Fruit fly (Drosophila melanogaster): ENCODE measurements around the gene lft.
A peak's percentile ranks its signal among the peaks of the same experiment; 100 is the strongest.

lft gene

dm6 chr2L:10339212-10339721 is 25.0 kb upstream of the lft start, which contains the start of gene SamDC (continued):
- TF ChIP-seq gsb (GFP tag; IDR thresholded peaks at IDR 0.05), result no peak
- peak; percentile 26 for TF ChIP-seq CG3281 (GFP tag; optimal IDR thresholded peaks at IDR 0.05)
- TF ChIP-seq CG12071 (GFP tag; optimal IDR thresholded peaks at IDR 0.05), result no peak
- peak; percentile 66; the same call in 2 of the 3 replicates for TF ChIP-seq ci (GFP tag; IDR thresholded peaks at IDR 0.05)
- no peak for TF ChIP-seq exex (tag; optimal IDR thresholded peaks at IDR 0.05)
- no peak for TF ChIP-seq CG8765 (GFP tag; IDR thresholded peaks at IDR 0.05)
- peak; percentile 62 for TF ChIP-seq grau (tag; optimal IDR thresholded peaks at IDR 0.05)
- peak; percentile 14 for TF ChIP-seq CG10654 (GFP tag; optimal IDR thresholded peaks at IDR 0.05)
- TF ChIP-seq Jarid2 (GFP tag; optimal IDR thresholded peaks at IDR 0.05), result no peak
- TF ChIP-seq CG14860 (GFP tag; IDR thresholded peaks at IDR 0.05; ENCODE audit: partially characterized antibody), result peak; percentile 61
- 0 out of 2 replicates have a peak, but pooled peaks have one; percentile 24 for TF ChIP-seq CG6689 (GFP tag; IDR thresholded peaks at IDR 0.05)
- peak; percentile 75 for TF ChIP-seq Hmr (GFP tag; optimal IDR thresholded peaks at IDR 0.05)
- peak; percentile 83 for TF ChIP-seq Opbp (GFP tag; IDR thresholded peaks at IDR 0.05; ENCODE audit: partially characterized antibody)
- no peak for TF ChIP-seq CG15011 (GFP tag; optimal IDR thresholded peaks at IDR 0.05)
- TF ChIP-seq vfl (GFP tag; optimal IDR thresholded peaks at IDR 0.05), result no peak
- TF ChIP-seq CG7271 (tag; optimal IDR thresholded peaks at IDR 0.05), result no peak
- no peak for TF ChIP-seq ken (GFP tag; IDR thresholded peaks at IDR 0.05)
- peak; percentile 42 for TF ChIP-seq Ets97D (GFP tag; optimal IDR thresholded peaks at IDR 0.05)
- TF ChIP-seq CG16779 (GFP tag; IDR thresholded peaks at IDR 0.05), result no peak
- TF ChIP-seq lov (optimal IDR thresholded peaks at IDR 0.05), result no peak
- no peak for TF ChIP-seq lov (GFP tag; IDR thresholded peaks at IDR 0.05)
- TF ChIP-seq Hr39 (optimal IDR thresholded peaks at IDR 0.05), result no peak
- 0 out of 2 replicates have a peak, but pooled peaks have one; percentile 31 for TF ChIP-seq CG4360 (GFP tag; IDR thresholded peaks at IDR 0.05)
- no peak for TF ChIP-seq Mes4 (GFP tag; optimal IDR thresholded peaks at IDR 0.05)
- TF ChIP-seq br (optimal IDR thresholded peaks at IDR 0.05), result no peak
- TF ChIP-seq NC2α (GFP tag; optimal IDR thresholded peaks at IDR 0.05), result peak; percentile 26
- TF ChIP-seq pnt (GFP tag; optimal IDR thresholded peaks at IDR 0.05), result peak; percentile 2
- peak; percentile 59 for TF ChIP-seq CG15601 (tag; optimal IDR thresholded peaks at IDR 0.05)
- no peak for TF ChIP-seq kah (GFP tag; optimal IDR thresholded peaks at IDR 0.05)
- TF ChIP-seq CG17802 (tag; optimal IDR thresholded peaks at IDR 0.05), result peak; percentile 91
- TF ChIP-seq CG11398 (GFP tag; optimal IDR thresholded peaks at IDR 0.05), result no peak
- peak; percentile 88; the same call in 1 of the 2 replicates for TF ChIP-seq amos (GFP tag; IDR thresholded peaks at IDR 0.05; ENCODE audit: partially characterized antibody)
- TF ChIP-seq insv (GFP tag; optimal IDR thresholded peaks at IDR 0.05), result peak in 1 of 2 experiments; percentile 31
- peak; percentile 55 for TF ChIP-seq D19A (tag; optimal IDR thresholded peaks at IDR 0.05)
- TF ChIP-seq fru (optimal IDR thresholded peaks at IDR 0.05), result no peak
- TF ChIP-seq salm (tag; optimal IDR thresholded peaks at IDR 0.05), result peak; percentile 14
- TF ChIP-seq YL-1 (GFP tag; optimal IDR thresholded peaks at IDR 0.05), result peak; percentile 61
- TF ChIP-seq grn (GFP tag; optimal IDR thresholded peaks at IDR 0.05), result peak; percentile 99
- no peak for TF ChIP-seq dan (GFP tag; IDR thresholded peaks at IDR 0.05)
- TF ChIP-seq tll (GFP tag; optimal IDR thresholded peaks at IDR 0.05), result no peak
- peak; percentile 71 for TF ChIP-seq CG34376 (GFP tag; optimal IDR thresholded peaks at IDR 0.05)
- peak; percentile 35 for TF ChIP-seq gfzf (GFP tag; optimal IDR thresholded peaks at IDR 0.05)
- peak; percentile 32; the same call in 1 of the 2 replicates for TF ChIP-seq Xrp1 (GFP tag; IDR thresholded peaks at IDR 0.05)
- peak in 1 of 2 experiments; percentile 24 for TF ChIP-seq chif (GFP tag; optimal IDR thresholded peaks at IDR 0.05)
- peak; percentile 2 to 82 for TF ChIP-seq Pdp1 (GFP tag; optimal IDR thresholded peaks at IDR 0.05)
- peak; percentile 1 for TF ChIP-seq CG11723 (GFP tag; optimal IDR thresholded peaks at IDR 0.05)
- peak; percentile 54 for TF ChIP-seq Sox102F (GFP tag; optimal IDR thresholded peaks at IDR 0.05)
- TF ChIP-seq CG4328 (GFP tag; optimal IDR thresholded peaks at IDR 0.05), result no peak
- no peak for TF ChIP-seq CG4854 (GFP tag; optimal IDR thresholded peaks at IDR 0.05)
- TF ChIP-seq stc (GFP tag; IDR thresholded peaks at IDR 0.05), result peak; percentile 64; the same call in 1 of the 2 replicates
- TF ChIP-seq CkIIα-i1 (GFP tag; IDR thresholded peaks at IDR 0.05), result no peak

Data from whole organism, embryonic.